Worm (Caenorhabditis elegans) whole organism, L2 larva: Measurements from ENCODE around the gene B0524.2.

Source experiments
- alr-1 ChIP-seq: fragments of 150-350 bp; optimal IDR thresholded peaks from 2 replicates; lab custom pipeline; 2014; ENCODE audit warnings: missing biosample characterization, missing genetic modification characterization
- aly-2 ChIP-seq: fragments of 150-350 bp; optimal IDR thresholded peaks from 2 replicates; lab custom pipeline; 2014; ENCODE audit warnings: missing biosample characterization, missing genetic modification characterization
- ama-1 ChIP-seq: fragments of 150-350 bp; optimal IDR thresholded peaks from 2 replicates; lab custom pipeline; 2018; ENCODE audit warnings: inconsistent platforms
- blmp-1 ChIP-seq: sonication (generic microtip); optimal IDR thresholded peaks from 2 replicates; lab custom pipeline; 2017; ENCODE audit warnings: missing genetic modification characterization, mild to moderate bottlenecking, missing compliant biosample characterization, antibody characterized with exemption, moderate library complexity; ENCODE audit not compliant: insufficient read depth
- crh-2 ChIP-seq: sonication (generic microtip); optimal IDR thresholded peaks from 2 replicates; lab custom pipeline; 2017; ENCODE audit warnings: missing biosample characterization, missing genetic modification characterization
- dmd-4 ChIP-seq: sonication (generic microtip); optimal IDR thresholded peaks from 2 replicates; lab custom pipeline; 2017; ENCODE audit warnings: missing biosample characterization, missing genetic modification characterization
- fos-1 ChIP-seq: fragments of 150-350 bp; optimal IDR thresholded peaks from 2 replicates; lab custom pipeline; 2014; ENCODE audit warnings: missing biosample characterization, missing genetic modification characterization
- gmeb-1 ChIP-seq: fragments of 150-350 bp; optimal IDR thresholded peaks from 2 replicates; lab custom pipeline; 2014; ENCODE audit warnings: missing biosample characterization, missing genetic modification characterization
- lin-13 ChIP-seq: fragments of 150-350 bp; optimal IDR thresholded peaks from 2 replicates; lab custom pipeline; 2014; ENCODE audit warnings: missing biosample characterization, missing genetic modification reagents, missing genetic modification characterization
- lsy-2 ChIP-seq, 2 experiments: fragments of 150-350 bp in 1 of 2; sonication (generic microtip) in 1 of 2; optimal IDR thresholded peaks; 2 replicates each; lab custom pipeline; 2014 to 2017; ENCODE audit warnings: missing biosample characterization in 2 of 2, missing genetic modification characterization in 2 of 2
- mab-5 ChIP-seq: fragments of 150-350 bp; optimal IDR thresholded peaks from 2 replicates; lab custom pipeline; 2014; ENCODE audit warnings: missing biosample characterization, missing genetic modification characterization
- mdl-1 ChIP-seq, 2 experiments: fragments of 150-350 bp in 1 of 2; sonication (generic microtip) in 1 of 2; optimal IDR thresholded peaks; 2 replicates each; lab custom pipeline; 2017; ENCODE audit warnings: missing biosample characterization in 2 of 2, missing genetic modification characterization in 2 of 2
- nhr-129 ChIP-seq: fragments of 150-350 bp; optimal IDR thresholded peaks from 2 replicates; lab custom pipeline; 2014; ENCODE audit warnings: missing biosample characterization, missing genetic modification characterization
- nhr-21 ChIP-seq: fragments of 150-350 bp; optimal IDR thresholded peaks from 2 replicates; lab custom pipeline; 2014; ENCODE audit warnings: missing biosample characterization, missing genetic modification characterization
- nhr-237 ChIP-seq: fragments of 150-350 bp; optimal IDR thresholded peaks from 2 replicates; lab custom pipeline; 2014; ENCODE audit warnings: missing biosample characterization, missing genetic modification characterization
- nhr-6 ChIP-seq: fragments of 150-350 bp; optimal IDR thresholded peaks from 2 replicates; lab custom pipeline; 2014; ENCODE audit warnings: missing biosample characterization, missing genetic modification characterization
- peb-1 ChIP-seq: fragments of 150-350 bp; optimal IDR thresholded peaks from 2 replicates; lab custom pipeline; 2014; ENCODE audit warnings: missing biosample characterization, missing genetic modification characterization
- sem-4 ChIP-seq: fragments of 150-350 bp; optimal IDR thresholded peaks from 2 replicates; lab custom pipeline; 2014; ENCODE audit warnings: missing biosample characterization, missing genetic modification reagents, missing genetic modification characterization
- sma-3 ChIP-seq: sonication (generic microtip); optimal IDR thresholded peaks from 2 replicates; lab custom pipeline; 2016; ENCODE audit warnings: missing genetic modification reagents, missing genetic modification characterization, missing compliant biosample characterization
- sma-9 ChIP-seq, 2 experiments: fragments of 150-350 bp in 1 of 2; sonication (generic microtip) in 1 of 2; optimal IDR thresholded peaks; 2 replicates each; lab custom pipeline; 2014 to 2016; ENCODE audit warnings: missing genetic modification characterization in 2 of 2, mild to moderate bottlenecking in 1 of 2, missing biosample characterization in 1 of 2, missing compliant biosample characterization in 1 of 2, missing genetic modification reagents in 1 of 2, moderate library complexity in 1 of 2
- snpc-4 ChIP-seq: fragments of 150-350 bp; optimal IDR thresholded peaks from 2 replicates; lab custom pipeline; 2014; ENCODE audit warnings: missing biosample characterization, missing genetic modification characterization
- unc-39 ChIP-seq: fragments of 150-350 bp; optimal IDR thresholded peaks from 2 replicates; lab custom pipeline; 2014; ENCODE audit warnings: missing biosample characterization, missing genetic modification characterization
- unc-55 ChIP-seq: fragments of 150-350 bp; sonication (generic microtip); optimal IDR thresholded peaks from 3 replicates; lab custom pipeline; 2014; ENCODE audit warnings: missing biosample characterization, missing genetic modification reagents, missing genetic modification characterization
- unc-62 ChIP-seq: fragments of 150-350 bp; optimal IDR thresholded peaks from 2 replicates; lab custom pipeline; 2014; ENCODE audit warnings: missing biosample characterization, missing genetic modification reagents, missing genetic modification characterization
- zag-1 ChIP-seq: fragments of 150-350 bp; optimal IDR thresholded peaks from 2 replicates; lab custom pipeline; 2014; ENCODE audit warnings: missing biosample characterization, missing genetic modification characterization

The B0524.2 gene

ce11 chrIII:1934141-1934540, 40.3 kb downstream of the B0524.2 start:
- TF ChIP-seq dmd-4 (tag; lab: Kevin White, UChicago) (no peak), ama-1 (lab: Kevin White, UChicago) (no peak), crh-2 (tag; lab: Kevin White, UChicago) (no peak), aly-2 (tag; lab: Kevin White, UChicago) (no peak), unc-39 (tag; lab: Kevin White, UChicago) (no peak)

- TF ChIP-seq fos-1 (tag; lab: Kevin White, UChicago): no peak
- TF ChIP-seq unc-55 (GFP tag; lab: Kevin White, UChicago): no peak
- no peak for TF ChIP-seq mab-5 (tag; lab: Kevin White, UChicago)
- peak in 1 of 2 experiments; percentile 60 for TF ChIP-seq lsy-2 (tag; optimal IDR thresholded peaks at IDR 0.05; lab: Kevin White, UChicago)
- peak; percentile 70 for TF ChIP-seq lin-13 (GFP tag; lab: Kevin White, UChicago)
Observed at ce11 chrIII:1937879-1938438, 44.1 kb downstream of the B0524.2 start.

ce11 chrIII:1938712-1939624, 45.1 kb downstream of the B0524.2 start:
- TF ChIP-seq lin-13 (GFP tag; lab: Kevin White, UChicago) (peak; percentile 48), lsy-2 (tag; optimal IDR thresholded peaks at IDR 0.05; lab: Kevin White, UChicago) (peak; percentile 7 to 65), mdl-1 (tag; optimal IDR thresholded peaks at IDR 0.05; lab: Kevin White, UChicago) (no peak)

- TF ChIP-seq zag-1 (no peak), unc-55 (GFP tag; lab: Kevin White, UChicago) (no peak), nhr-237 (tag; lab: Kevin White, UChicago) (no peak), nhr-6 (tag; lab: Kevin White, UChicago) (no peak), snpc-4 (tag; lab: Kevin White, UChicago) (no peak), lsy-2 (tag; optimal IDR thresholded peaks at IDR 0.05; lab: Kevin White, UChicago) (peak in 1 of 2 experiments; percentile 47)
- TF ChIP-seq, all 48 proteins: peak for 1
Observed at ce11 chrIII:1939625-1939988, 45.8 kb downstream of the B0524.2 start.

- no peak for TF ChIP-seq ama-1 (lab: Kevin White, UChicago)
- no peak for TF ChIP-seq crh-2 (tag; lab: Kevin White, UChicago)
- TF ChIP-seq fos-1 (tag; lab: Kevin White, UChicago): no peak
- TF ChIP-seq unc-62: no peak
- TF ChIP-seq peb-1 (tag; lab: Kevin White, UChicago): no peak
Observed at ce11 chrIII:1943488-1943887, 49.6 kb downstream of the B0524.2 start, which contains the start of gene F53A3.1. Gene F53A3.1, minus strand, starts transcription at chrIII:1943637.

ce11 chrIII:1947851-1948250, 54.0 kb downstream of the B0524.2 start:
- TF ChIP-seq sma-3 (GFP tag; lab: Kevin White, UChicago) (no peak), blmp-1 (tag; lab: Kevin White, UChicago) (no peak), nhr-237 (tag; lab: Kevin White, UChicago) (no peak), nhr-21 (tag; lab: Kevin White, UChicago) (no peak)

- TF ChIP-seq zag-1 (no peak), lsy-2 (tag; optimal IDR thresholded peaks at IDR 0.05; lab: Kevin White, UChicago) (no peak), dmd-4 (tag; lab: Kevin White, UChicago) (no peak), ama-1 (lab: Kevin White, UChicago) (no peak), gmeb-1 (tag; lab: Kevin White, UChicago) (no peak), sem-4 (no peak), aly-2 (tag; lab: Kevin White, UChicago) (no peak), sma-9 (GFP tag; optimal IDR thresholded peaks at IDR 0.05; lab: Kevin White, UChicago) (no peak), sma-9 (tag; optimal IDR thresholded peaks at IDR 0.05; lab: Kevin White, UChicago) (no peak), mdl-1 (tag; optimal IDR thresholded peaks at IDR 0.05; lab: Kevin White, UChicago) (no peak), alr-1 (tag; lab: Kevin White, UChicago) (no peak), nhr-129 (no peak)
Observed at ce11 chrIII:1949362-1949761, 55.5 kb downstream of the B0524.2 start.
